Fruit fly (Drosophila melanogaster) whole organism: Measurements from ENCODE around the gene 5-HT2B.

Source experiments
- Dll ChIP-seq: fragments of >200 bp; optimal IDR thresholded peaks from 2 replicates; lab custom pipeline; 2017
- psq ChIP-seq: fragments of >200 bp; optimal IDR thresholded peaks from 2 replicates; lab custom pipeline; 2017

DNA sequence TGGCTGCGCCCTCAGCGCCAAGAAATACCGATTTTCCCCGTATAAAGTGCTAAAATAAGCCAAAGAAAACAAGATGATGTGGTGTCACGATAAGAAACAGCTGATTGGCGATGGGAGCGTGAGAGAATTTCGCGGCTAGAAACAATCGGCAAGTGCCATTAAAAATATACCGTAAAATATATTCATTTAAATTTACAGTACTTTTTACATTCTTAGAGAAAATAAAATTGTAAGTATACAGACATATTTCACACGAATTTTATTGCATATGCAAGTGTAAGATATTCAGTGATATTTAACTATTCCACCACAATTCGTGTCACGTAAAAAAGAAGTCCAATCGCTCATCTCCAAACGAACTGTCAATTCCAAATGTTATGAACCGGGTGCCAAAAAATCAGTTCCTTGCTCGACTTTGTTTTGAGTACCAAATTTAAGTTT lies 98.6 kb downstream of the 5-HT2B start, which contains the start of the genes Unc50, CG11755 and CG8043:
- no peak for TF ChIP-seq Dll (lab: Kevin White, UChicago)
- no peak for TF ChIP-seq psq
